Worm (Caenorhabditis elegans) whole organism, young adult: Measurements from ENCODE around the gene daf-31.

Experiments
- F23B12.7 ChIP-seq: sonication (generic microtip); optimal IDR thresholded peaks from 2 replicates; lab custom pipeline; 2017; ENCODE audit warnings: missing genetic modification characterization, mild to moderate bottlenecking, missing compliant biosample characterization, antibody characterized with exemption, moderate library complexity; ENCODE audit not compliant: insufficient read depth
- F49E8.2 ChIP-seq: sonication (generic microtip); optimal IDR thresholded peaks from 3 replicates; lab custom pipeline; 2017; ENCODE audit warnings: missing genetic modification characterization, mild to moderate bottlenecking, missing compliant biosample characterization, antibody characterized with exemption, moderate library complexity; ENCODE audit not compliant: insufficient read depth
- Y53G8AR.9 ChIP-seq: fragments of 200-800 bp; sonication (Bioruptor generic); conservative IDR thresholded peaks from 2 replicates; pipeline ENCODE4 v1.3.6; 2022; ENCODE audit warnings: missing genetic modification reagents, missing genetic modification characterization, missing compliant biosample characterization
- ama-1 ChIP-seq, 3 experiments: fragments of 150-350 bp in 1 of 3; sonication (generic microtip) in 2 of 3; optimal IDR thresholded peaks; 2 replicates each; lab custom pipeline; 2014 to 2018; ENCODE audit warnings: missing biosample characterization in 2 of 3, missing genetic modification characterization in 2 of 3, missing genetic modification reagents in 2 of 3
- bed-1 ChIP-seq: fragments of 200-800 bp; sonication (Bioruptor generic); IDR thresholded peaks from 2 replicates; pipeline ENCODE4 v1.3.6; 2022; ENCODE audit warnings: missing genetic modification reagents, missing genetic modification characterization, missing compliant biosample characterization
- hmg-1.2 ChIP-seq: fragments of 200-800 bp; sonication (Bioruptor generic); IDR thresholded peaks from 2 replicates; pipeline ENCODE4 v1.3.6; 2022; ENCODE audit warnings: missing genetic modification reagents, missing genetic modification characterization, missing compliant biosample characterization
- lin-35 ChIP-seq, 3 experiments: fragments of 150-350 bp in 2 of 3; sonication (generic microtip) in 1 of 3; optimal IDR thresholded peaks; 2 replicates each; lab custom pipeline; 2014 to 2018; ENCODE audit warnings: missing biosample characterization in 3 of 3, missing genetic modification characterization in 3 of 3, missing genetic modification reagents in 3 of 3
- sdz-38 ChIP-seq: sonication (generic microtip); optimal IDR thresholded peaks from 2 replicates; lab custom pipeline; 2016; ENCODE audit warnings: missing genotype, missing genetic modification characterization, missing compliant biosample characterization
- sptf-2 ChIP-seq: fragments of 200-800 bp; sonication (Bioruptor generic); optimal IDR thresholded peaks from 2 replicates; lab custom pipeline; 2018; ENCODE audit warnings: mild to moderate bottlenecking, missing genetic modification characterization, missing compliant biosample characterization
- tbx-9 ChIP-seq: sonication (generic microtip); optimal IDR thresholded peaks from 2 replicates; lab custom pipeline; 2016; ENCODE audit warnings: borderline replicate concordance, missing genetic modification characterization, inconsistent platforms, missing compliant biosample characterization
- unc-62 ChIP-seq: fragments of 150-350 bp; optimal IDR thresholded peaks from 2 replicates; lab custom pipeline; 2014; ENCODE audit warnings: missing biosample characterization, missing genetic modification reagents, missing genetic modification characterization
- zim-3 ChIP-seq: sonication (generic microtip); optimal IDR thresholded peaks from 2 replicates; lab custom pipeline; 2017; ENCODE audit warnings: mild to moderate bottlenecking, missing genetic modification characterization, moderate library complexity, missing compliant biosample characterization
- ztf-26 ChIP-seq: sonication (generic microtip); optimal IDR thresholded peaks from 2 replicates; lab custom pipeline; 2017; ENCODE audit warnings: missing genetic modification characterization, missing compliant biosample characterization

DNA sequence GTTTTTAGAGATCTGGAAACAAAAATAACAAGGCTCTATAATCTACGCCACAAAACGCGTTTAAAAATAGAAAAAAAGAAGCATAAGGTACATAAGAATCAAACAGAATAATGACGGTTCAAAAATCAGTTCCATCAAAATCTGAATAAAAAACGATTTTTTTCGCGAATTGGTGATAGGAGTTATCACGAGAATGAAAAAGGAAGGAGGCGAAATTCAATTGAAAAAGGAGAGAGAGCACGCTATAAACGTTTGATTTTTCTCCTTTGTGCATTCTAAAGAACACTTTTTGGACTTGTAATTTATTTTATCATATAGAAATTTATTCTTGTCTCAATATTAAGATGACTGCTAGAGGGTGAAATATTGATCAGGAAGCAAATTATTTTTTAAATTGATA, 38.7 kb upstream of the daf-31 start:
- TF ChIP-seq sptf-2 (GFP tag; lab: Kevin White, UChicago), result no peak
- no peak for TF ChIP-seq F49E8.2
- no peak for TF ChIP-seq Y53G8AR.9 (GFP tag; lab: Robert Waterston, UW)
- TF ChIP-seq hmg-1.2, result no peak
- no peak for TF ChIP-seq lin-35 (GFP tag; optimal IDR thresholded peaks at IDR 0.05; lab: Kevin White, UChicago)
- no peak for TF ChIP-seq sdz-38 (tag; lab: Kevin White, UChicago)
- no peak for TF ChIP-seq ama-1 (optimal IDR thresholded peaks at IDR 0.05; lab: Kevin White, UChicago)
- no peak for TF ChIP-seq ama-1 (GFP tag; optimal IDR thresholded peaks at IDR 0.05; lab: Kevin White, UChicago)
- no peak for TF ChIP-seq ztf-26 (tag; lab: Kevin White, UChicago)
- TF ChIP-seq unc-62 (GFP tag; lab: Kevin White, UChicago), result no peak
- TF ChIP-seq tbx-9, result no peak
- TF ChIP-seq F23B12.7 (tag; lab: Kevin White, UChicago), result no peak
- no peak for TF ChIP-seq zim-3
- no peak for TF ChIP-seq bed-1 (GFP tag; lab: Robert Waterston, UW)
